Fruit fly (Drosophila melanogaster) whole organism, embryonic: Measurements from ENCODE around the gene Sec5.

Experiments
- Adf1 ChIP-seq: fragments of 200-800 bp; sonication (Bioruptor generic); IDR thresholded peaks from 2 replicates; pipeline ENCODE4 v1.3.6; 2022; ENCODE audit warnings: missing biosample characterization, missing genetic modification characterization
- Atf6 ChIP-seq: fragments of 200-800 bp; sonication (Bioruptor generic); IDR thresholded peaks from 2 replicates; pipeline ENCODE4 v1.3.6; 2022; ENCODE audit warnings: missing biosample characterization, missing genetic modification characterization
- CG10274 ChIP-seq: fragments of 200-800 bp; sonication (Bioruptor generic); optimal IDR thresholded peaks from 3 replicates; lab custom pipeline; 2017; ENCODE audit warnings: missing biosample characterization, mild to moderate bottlenecking, missing genetic modification characterization
- CG11695 ChIP-seq: fragments of 200-800 bp; sonication (Bioruptor generic); IDR thresholded peaks from 3 replicates; pipeline ENCODE4 v1.3.6; 2022; ENCODE audit warnings: missing biosample characterization, missing genetic modification characterization
- CG12391 ChIP-seq: fragments of 200-800 bp; sonication (Bioruptor generic); optimal IDR thresholded peaks from 3 replicates; lab custom pipeline; 2018; ENCODE audit warnings: missing biosample characterization, mild to moderate bottlenecking, missing genetic modification characterization, moderate library complexity
- CG12659 ChIP-seq: fragments of 200-800 bp; sonication (Bioruptor generic); optimal IDR thresholded peaks from 3 replicates; lab custom pipeline; 2017; ENCODE audit warnings: mild to moderate bottlenecking, missing biosample characterization, missing genetic modification reagents, missing genetic modification characterization
- CG13123 ChIP-seq: fragments of 200-800 bp; sonication (Bioruptor generic); optimal IDR thresholded peaks from 2 replicates; lab custom pipeline; 2016; ENCODE audit warnings: missing biosample characterization, missing genetic modification characterization
- CG13624 ChIP-seq: fragments of 200-800 bp; sonication (Bioruptor generic); optimal IDR thresholded peaks from 2 replicates; lab custom pipeline; 2016; ENCODE audit warnings: missing biosample characterization, missing genetic modification characterization
- CG14965 ChIP-seq: fragments of 200-800 bp; sonication (Bioruptor generic); optimal IDR thresholded peaks from 2 replicates; lab custom pipeline; 2016; ENCODE audit warnings: missing biosample characterization, missing genetic modification characterization, borderline replicate concordance
- CG15073 ChIP-seq: fragments of 200-800 bp; sonication (Bioruptor generic); optimal IDR thresholded peaks from 2 replicates; lab custom pipeline; 2016; ENCODE audit warnings: missing biosample characterization, missing genetic modification characterization
- CG16813 ChIP-seq: fragments of 200-800 bp; sonication (Bioruptor generic); IDR thresholded peaks from 3 replicates; pipeline ENCODE4 v1.3.6; 2022; ENCODE audit warnings: missing biosample characterization, missing genetic modification characterization; ENCODE audit not compliant: partially characterized antibody
- CG2875 ChIP-seq: fragments of 200-800 bp; sonication (Bioruptor generic); optimal IDR thresholded peaks from 2 replicates; lab custom pipeline; 2017; ENCODE audit warnings: missing biosample characterization, mild to moderate bottlenecking, missing genetic modification characterization, missing genetic modification reagents
- CG2889 ChIP-seq: fragments of 200-800 bp; sonication (Bioruptor generic); IDR thresholded peaks from 3 replicates; pipeline ENCODE4 v1.3.6; 2022; ENCODE audit warnings: missing biosample characterization, missing genetic modification characterization
- CG3065 ChIP-seq: fragments of 200-800 bp; sonication (Bioruptor generic); optimal IDR thresholded peaks from 2 replicates; lab custom pipeline; 2016; ENCODE audit warnings: missing biosample characterization, missing genetic modification characterization
- CG31365 ChIP-seq: fragments of 200-800 bp; sonication (Bioruptor generic); optimal IDR thresholded peaks from 2 replicates; lab custom pipeline; 2018; ENCODE audit warnings: missing biosample characterization, mild to moderate bottlenecking, missing genetic modification characterization
- CG3995 ChIP-seq: fragments of 200-800 bp; sonication (Bioruptor generic); optimal IDR thresholded peaks from 3 replicates; lab custom pipeline; 2016; ENCODE audit warnings: missing biosample characterization, missing genetic modification characterization
- CG4707 ChIP-seq: fragments of 200-800 bp; sonication (Bioruptor generic); optimal IDR thresholded peaks from 2 replicates; lab custom pipeline; 2018; ENCODE audit warnings: missing biosample characterization, mild to moderate bottlenecking, missing genetic modification characterization, moderate library complexity
- CG5180 ChIP-seq: fragments of 200-800 bp; sonication (Bioruptor generic); optimal IDR thresholded peaks from 3 replicates; lab custom pipeline; 2017; ENCODE audit warnings: missing biosample characterization, missing genetic modification characterization, mild to moderate bottlenecking, moderate library complexity, missing genetic modification reagents
- CG5245 ChIP-seq: fragments of 200-800 bp; sonication (Bioruptor generic); optimal IDR thresholded peaks from 3 replicates; lab custom pipeline; 2016; ENCODE audit warnings: missing biosample characterization, missing genetic modification characterization
- CG6689 ChIP-seq: fragments of 200-800 bp; sonication (Bioruptor generic); IDR thresholded peaks from 2 replicates; pipeline ENCODE4 v1.3.6; 2022; ENCODE audit warnings: missing biosample characterization, missing genetic modification characterization
- CG7745 ChIP-seq: fragments of 200-800 bp; sonication (Bioruptor generic); optimal IDR thresholded peaks from 2 replicates; lab custom pipeline; 2018; ENCODE audit warnings: missing biosample characterization, mild to moderate bottlenecking, missing genetic modification characterization, moderate library complexity
- CG7987 ChIP-seq: fragments of 200-800 bp; sonication (Bioruptor generic); optimal IDR thresholded peaks from 2 replicates; lab custom pipeline; 2018; ENCODE audit warnings: missing biosample characterization, mild to moderate bottlenecking, missing genetic modification characterization, moderate library complexity
- CG8359 ChIP-seq: fragments of 200-800 bp; sonication (Bioruptor generic); optimal IDR thresholded peaks from 2 replicates; lab custom pipeline; 2017; ENCODE audit warnings: missing biosample characterization, mild to moderate bottlenecking, missing genetic modification characterization, borderline replicate concordance
- CG8944 ChIP-seq: fragments of 200-800 bp; sonication (Bioruptor generic); optimal IDR thresholded peaks from 3 replicates; lab custom pipeline; 2016; ENCODE audit warnings: missing biosample characterization, missing genetic modification characterization
- CG9817 ChIP-seq: fragments of 200-800 bp; sonication (Bioruptor generic); optimal IDR thresholded peaks from 2 replicates; lab custom pipeline; 2018; ENCODE audit warnings: missing biosample characterization, mild to moderate bottlenecking, missing genetic modification characterization, moderate library complexity
- CrebB ChIP-seq: fragments of 200-800 bp; sonication (Bioruptor generic); optimal IDR thresholded peaks from 3 replicates; lab custom pipeline; 2018; ENCODE audit warnings: missing biosample characterization, mild to moderate bottlenecking, missing genetic modification characterization
- H2.0 ChIP-seq: fragments of 200-800 bp; sonication (Bioruptor generic); IDR thresholded peaks from 2 replicates; pipeline ENCODE4 v1.3.6; 2022; ENCODE audit warnings: missing biosample characterization, missing genetic modification characterization
- HmgD ChIP-seq: fragments of 200-800 bp; sonication (Bioruptor generic); optimal IDR thresholded peaks from 3 replicates; lab custom pipeline; 2016; ENCODE audit warnings: missing biosample characterization, missing genetic modification characterization
- Hmr ChIP-seq: fragments of 200-800 bp; sonication (Bioruptor generic); optimal IDR thresholded peaks from 3 replicates; lab custom pipeline; 2017; ENCODE audit warnings: mild to moderate bottlenecking, missing biosample characterization, missing genetic modification reagents, missing genetic modification characterization
- Nf-YB ChIP-seq: fragments of 200-800 bp; sonication (Bioruptor generic); optimal IDR thresholded peaks from 3 replicates; lab custom pipeline; 2019; ENCODE audit warnings: missing biosample characterization, mild to moderate bottlenecking, missing genetic modification characterization, moderate library complexity
- Nf-YC ChIP-seq: fragments of 200-800 bp; optimal IDR thresholded peaks from 3 replicates; lab custom pipeline; 2019; ENCODE audit warnings: missing biosample characterization, mild to moderate bottlenecking, missing genetic modification characterization, moderate library complexity
- Sox102F ChIP-seq: fragments of 200-800 bp; sonication (Bioruptor generic); optimal IDR thresholded peaks from 2 replicates; lab custom pipeline; 2018; ENCODE audit warnings: missing biosample characterization, mild to moderate bottlenecking, missing genetic modification characterization, moderate library complexity
- Tbp ChIP-seq: fragments of >200 bp; optimal IDR thresholded peaks from 2 replicates; lab custom pipeline; 2018; ENCODE audit warnings: missing biosample characterization, missing genetic modification characterization
- YL-1 ChIP-seq: fragments of 200-800 bp; sonication (Bioruptor generic); optimal IDR thresholded peaks from 3 replicates; lab custom pipeline; 2017; ENCODE audit warnings: missing biosample characterization, mild to moderate bottlenecking, missing genetic modification characterization
- al ChIP-seq: fragments of 200-800 bp; sonication (Bioruptor generic); IDR thresholded peaks from 2 replicates; pipeline ENCODE4 v1.3.6; 2022; ENCODE audit warnings: missing biosample characterization, missing genetic modification characterization
- br ChIP-seq: fragments of >200 bp; optimal IDR thresholded peaks from 2 replicates; lab custom pipeline; 2017
- cg ChIP-seq: fragments of 200-800 bp; sonication (Bioruptor generic); optimal IDR thresholded peaks from 3 replicates; lab custom pipeline; 2019; ENCODE audit warnings: missing biosample characterization, mild to moderate bottlenecking, missing genetic modification characterization, moderate library complexity
- chif ChIP-seq, 2 experiments: fragments of 200-800 bp; sonication (Bioruptor generic); optimal IDR thresholded peaks; 3 replicates each; lab custom pipeline; 2016; ENCODE audit warnings: missing biosample characterization in 2 of 2, missing genetic modification characterization in 2 of 2
- chn ChIP-seq: fragments of 200-800 bp; sonication (Bioruptor generic); optimal IDR thresholded peaks from 2 replicates; lab custom pipeline; 2016; ENCODE audit warnings: missing biosample characterization, missing genetic modification characterization
- dimm ChIP-seq: fragments of 200-800 bp; sonication (Bioruptor generic); IDR thresholded peaks from 2 replicates; pipeline ENCODE4 v1.3.6; 2022; ENCODE audit warnings: missing biosample characterization, missing genetic modification characterization
- en ChIP-seq: fragments of 200-800 bp; sonication (Bioruptor generic); optimal IDR thresholded peaks from 2 replicates; lab custom pipeline; 2016; ENCODE audit warnings: missing biosample characterization, missing genetic modification characterization
- fu2 ChIP-seq: fragments of 200-800 bp; sonication (Bioruptor generic); optimal IDR thresholded peaks from 2 replicates; lab custom pipeline; 2016; ENCODE audit warnings: missing biosample characterization, missing genetic modification characterization
- hbn ChIP-seq: fragments of 200-800 bp; sonication (Bioruptor generic); IDR thresholded peaks from 2 replicates; pipeline ENCODE4 v1.3.6; 2022; ENCODE audit warnings: missing biosample characterization, missing genetic modification characterization; ENCODE audit not compliant: partially characterized antibody
- jing ChIP-seq: fragments of 200-800 bp; sonication (Bioruptor generic); optimal IDR thresholded peaks from 2 replicates; lab custom pipeline; 2018; ENCODE audit warnings: missing biosample characterization, mild to moderate bottlenecking, missing genetic modification characterization
- lmd ChIP-seq: fragments of 200-800 bp; sonication (Bioruptor generic); IDR thresholded peaks from 2 replicates; pipeline ENCODE4 v1.3.6; 2022; ENCODE audit warnings: missing biosample characterization, missing genetic modification characterization
- pita ChIP-seq: fragments of 200-800 bp; sonication (Bioruptor generic); optimal IDR thresholded peaks from 2 replicates; lab custom pipeline; 2017; ENCODE audit warnings: missing biosample characterization, mild to moderate bottlenecking, missing genetic modification characterization
- sc ChIP-seq, 3 experiments: fragments of >200 bp in 2 of 3; fragments of 200-800 bp in 1 of 3; sonication (Bioruptor generic) in 1 of 3; optimal IDR thresholded peaks; 2 replicates in 2 of 3; 3 replicates in 1 of 3; lab custom pipeline; 2017; ENCODE audit warnings: mild to moderate bottlenecking in 1 of 3, missing biosample characterization in 1 of 3, missing genetic modification characterization in 1 of 3, missing genetic modification reagents in 1 of 3
- sug ChIP-seq: fragments of 200-800 bp; optimal IDR thresholded peaks from 2 replicates; lab custom pipeline; 2019; ENCODE audit warnings: missing biosample characterization, mild to moderate bottlenecking, missing genetic modification characterization, moderate library complexity
- tap ChIP-seq: fragments of 200-800 bp; optimal IDR thresholded peaks from 3 replicates; lab custom pipeline; 2019; ENCODE audit warnings: missing biosample characterization, mild to moderate bottlenecking, missing genetic modification characterization, moderate library complexity
- toy ChIP-seq: fragments of 200-800 bp; sonication (Bioruptor generic); IDR thresholded peaks from 2 replicates; pipeline ENCODE4 v1.3.6; 2022; ENCODE audit warnings: missing biosample characterization, missing genetic modification characterization

Gene Sec5

DNA sequence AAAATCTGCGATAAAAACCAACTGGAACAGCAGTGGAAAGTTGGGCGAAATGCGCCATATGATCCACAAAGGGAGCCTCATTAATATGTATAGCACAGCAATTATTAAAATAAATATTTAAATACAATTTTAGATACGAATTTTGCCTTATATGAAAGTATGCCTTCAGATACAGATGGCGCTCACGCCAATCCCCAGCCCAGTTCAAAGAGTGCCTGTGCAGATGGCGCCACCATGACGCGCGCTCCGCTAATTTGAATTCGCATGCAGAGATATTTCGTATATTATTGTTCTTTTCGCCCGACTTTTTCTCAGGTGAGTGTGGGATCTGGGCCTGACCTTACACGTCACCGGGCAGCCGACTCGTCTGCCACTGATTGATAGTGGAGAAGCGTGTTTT lies 15.1 kb downstream of the Sec5 start, which contains the start of gene Pgant4 (continued):
- TF ChIP-seq toy, result no peak
- no peak for TF ChIP-seq al (GFP tag; lab: Robert Waterston, UW)
- TF ChIP-seq CG12391, result peak; percentile 18
- TF ChIP-seq Sox102F, result no peak
- TF ChIP-seq br (lab: Kevin White, UChicago), result no peak
- no peak for TF ChIP-seq tap (tag; lab: Kevin White, UChicago)
- TF ChIP-seq H2.0 (GFP tag; lab: Robert Waterston, UW), result peak; percentile 36
- TF ChIP-seq CG8944 (GFP tag; lab: Kevin White, UChicago), result peak; percentile 50
- TF ChIP-seq CG7745 (tag; lab: Kevin White, UChicago), result no peak
- peak; percentile 68 for TF ChIP-seq Atf6 (GFP tag; lab: Robert Waterston, UW)
- TF ChIP-seq en, result no peak
- peak; percentile 37; the same call in 1 of the 2 replicates for TF ChIP-seq CG6689
- TF ChIP-seq chif (GFP tag; optimal IDR thresholded peaks at IDR 0.05; lab: Kevin White, UChicago), result peak; percentile 1 to 48
- 0 out of 3 replicates have a peak, but pooled peaks have one; percentile 30 for TF ChIP-seq CG16813 (GFP tag; lab: Robert Waterston, UW)
- peak; percentile 14 for TF ChIP-seq CG31365 (tag; lab: Kevin White, UChicago)
- peak; percentile 60 for TF ChIP-seq sug (tag; lab: Kevin White, UChicago)
- peak; percentile 22 for TF ChIP-seq chn
- no peak for TF ChIP-seq CG14965 (GFP tag; lab: Kevin White, UChicago)
- TF ChIP-seq hbn (GFP tag; lab: Robert Waterston, UW), result no peak
- TF ChIP-seq dimm (GFP tag; lab: Robert Waterston, UW), result no peak
- TF ChIP-seq Tbp (GFP tag; lab: Kevin White, UChicago), result no peak
- TF ChIP-seq Nf-YC (tag; lab: Kevin White, UChicago), result peak; percentile 37
- TF ChIP-seq CG12659 (GFP tag; lab: Kevin White, UChicago), result peak; percentile 50
- TF ChIP-seq Nf-YB (GFP tag; lab: Kevin White, UChicago), result no peak
- TF ChIP-seq CG10274 (GFP tag; lab: Kevin White, UChicago), result no peak
- TF ChIP-seq fu2 (GFP tag; lab: Kevin White, UChicago), result no peak
- TF ChIP-seq CG2889, result peak; percentile 40; the same call in 1 of the 3 replicates
- no peak for TF ChIP-seq CG8359 (GFP tag; lab: Kevin White, UChicago)
- no peak for TF ChIP-seq YL-1 (GFP tag; lab: Kevin White, UChicago)
- TF ChIP-seq CG5180, result no peak
- no peak for TF ChIP-seq CrebB (tag; lab: Kevin White, UChicago)
- TF ChIP-seq CG2875 (GFP tag; lab: Kevin White, UChicago), result peak; percentile 25
- TF ChIP-seq CG5245 (GFP tag; lab: Kevin White, UChicago), result peak; percentile 65
- TF ChIP-seq CG15073, result no peak
- TF ChIP-seq Hmr (GFP tag; lab: Kevin White, UChicago), result peak; percentile 44
- no peak for TF ChIP-seq jing (GFP tag; lab: Kevin White, UChicago)
- peak; percentile 7 for TF ChIP-seq CG13123 (GFP tag; lab: Kevin White, UChicago)
- peak; percentile 38 for TF ChIP-seq CG7987 (GFP tag; lab: Kevin White, UChicago)
- TF ChIP-seq sc (optimal IDR thresholded peaks at IDR 0.05; lab: Kevin White, UChicago), result no peak
- TF ChIP-seq sc (GFP tag; optimal IDR thresholded peaks at IDR 0.05; lab: Kevin White, UChicago), result no peak
- TF ChIP-seq CG3995 (GFP tag; lab: Kevin White, UChicago), result no peak
- TF ChIP-seq CG4707, result no peak
- peak; percentile 9 for TF ChIP-seq pita (GFP tag; lab: Kevin White, UChicago)
- no peak for TF ChIP-seq cg (GFP tag; lab: Kevin White, UChicago)
- TF ChIP-seq CG3065 (GFP tag; lab: Kevin White, UChicago), result no peak
- peak; percentile 33 for TF ChIP-seq CG13624
- no peak; the same call in 1 of the 2 replicates for TF ChIP-seq Adf1
- TF ChIP-seq lmd (GFP tag; lab: Robert Waterston, UW), result peak; percentile 60
- TF ChIP-seq CG11695 (GFP tag; lab: Robert Waterston, UW), result no peak
- TF ChIP-seq HmgD (GFP tag; lab: Kevin White, UChicago), result peak; percentile 1
- peak; percentile 40 for TF ChIP-seq CG9817 (tag; lab: Kevin White, UChicago)
